Fruit fly (Drosophila melanogaster) whole organism: ENCODE results near the gene Dup99B.

Experiments
- psq ChIP-seq: fragments of >200 bp; optimal IDR thresholded peaks from 2 replicates; lab custom pipeline; 2017
- usp ChIP-seq: fragments of >200 bp; optimal IDR thresholded peaks from 2 replicates; lab custom pipeline; 2017; ENCODE audit warnings: missing biosample characterization, missing genetic modification characterization, mixed read lengths

DNA sequence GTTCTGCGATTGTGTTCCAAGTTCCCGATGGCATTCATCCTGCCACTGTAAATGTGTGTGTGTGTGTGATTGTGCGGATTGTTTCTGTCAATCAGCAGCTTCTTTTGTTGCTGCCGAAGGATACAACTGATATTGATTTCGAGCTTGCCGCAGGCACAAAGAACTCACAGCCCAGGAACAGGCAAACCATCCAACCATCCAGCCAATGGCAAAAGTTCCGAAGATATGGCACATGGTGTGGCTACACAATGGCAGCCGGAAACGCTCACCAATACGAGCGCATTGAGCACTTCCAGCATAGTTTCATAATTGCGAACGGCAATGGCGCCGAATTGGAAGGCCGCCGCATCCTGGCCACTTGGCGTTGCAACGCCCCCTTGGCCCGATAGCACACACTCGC is 13.4 kb downstream of the Dup99B start:
- TF ChIP-seq psq (lab: Kevin White, UChicago) = no peak
- no peak for TF ChIP-seq usp
